Worm (Caenorhabditis elegans): ENCODE data around the gene cht-1.

DNA sequence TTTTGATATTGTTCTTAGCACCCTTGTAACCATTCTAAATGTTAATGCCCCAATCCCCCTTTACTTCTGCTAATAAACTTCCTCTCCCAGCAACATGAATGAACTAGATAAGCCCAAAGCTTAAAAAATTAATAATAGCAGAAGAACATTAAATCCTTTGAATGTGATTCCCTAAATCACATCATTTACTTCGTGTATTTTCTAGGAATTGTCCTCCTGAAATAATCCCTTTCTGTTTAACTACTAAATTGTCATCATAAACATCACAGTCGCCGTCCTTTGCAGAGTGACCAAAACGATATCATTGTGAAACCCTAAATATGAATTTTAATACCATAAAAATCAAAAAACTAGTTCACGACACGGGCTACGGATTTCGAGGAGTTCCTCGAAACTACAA lies 16.2 kb upstream of the cht-1 start:
- no peak for TF ChIP-seq sox-2 (GFP tag; IDR thresholded peaks at IDR 0.05)
- TF ChIP-seq rnt-1 (tag; optimal IDR thresholded peaks at IDR 0.05): no peak
- TF ChIP-seq fkh-10 (GFP tag; optimal IDR thresholded peaks at IDR 0.05): no peak
- TF ChIP-seq gmeb-2 (tag; optimal IDR thresholded peaks at IDR 0.05): no peak
- TF ChIP-seq unc-42 (tag; optimal IDR thresholded peaks at IDR 0.05): no peak
- TF ChIP-seq pag-3 (tag; optimal IDR thresholded peaks at IDR 0.05; ENCODE audit: borderline replicate concordance): no peak
- no peak for TF ChIP-seq hlh-13 (GFP tag; optimal IDR thresholded peaks at IDR 0.05)
